Fruit fly (Drosophila melanogaster) Kc167 (cell line): ENCODE results near the gene CG4660.

Experiments used
- Myc ChIP-seq: fragments of >200 bp; optimal IDR thresholded peaks from 2 replicates; lab custom pipeline; 2017; ENCODE audit warnings: missing external identifiers
- h ChIP-seq: fragments of >200 bp; optimal IDR thresholded peaks from 3 replicates; lab custom pipeline; 2018; ENCODE audit warnings: missing external identifiers
- insv ChIP-seq: fragments of >200 bp; optimal IDR thresholded peaks from 3 replicates; lab custom pipeline; 2018; ENCODE audit warnings: missing external identifiers
- psq ChIP-seq: fragments of >200 bp; optimal IDR thresholded peaks from 2 replicates; lab custom pipeline; 2017; ENCODE audit warnings: missing external identifiers
- ttk ChIP-seq: sonication (Bioruptor generic); optimal IDR thresholded peaks from 2 replicates; lab custom pipeline; 2017; ENCODE audit warnings: missing external identifiers

dm6 chrX:6035359-6035758 lies 45.8 kb downstream of the CG4660 start:
- TF ChIP-seq psq (no peak), insv (lab: Kevin White, UChicago) (no peak), Myc (lab: Kevin White, UChicago) (no peak), ttk (lab: Kevin White, UChicago) (no peak), h (lab: Kevin White, UChicago) (no peak)
